Worm (Caenorhabditis elegans) whole organism, L2 larva: ENCODE data around the gene cra-1.
A peak's percentile ranks its signal among the peaks of the same experiment; 100 is the strongest.

Experiments used
- F13H6.1 ChIP-seq: sonication (generic microtip); optimal IDR thresholded peaks from 2 replicates; lab custom pipeline; 2016; ENCODE audit warnings: missing genetic modification characterization, missing compliant biosample characterization
- R02D3.7 ChIP-seq: fragments of 150-350 bp; optimal IDR thresholded peaks from 2 replicates; lab custom pipeline; 2014; ENCODE audit warnings: missing biosample characterization, missing genetic modification characterization
- Y55F3AM.14 ChIP-seq: fragments of 200-800 bp; sonication (Bioruptor generic); optimal IDR thresholded peaks from 2 replicates; lab custom pipeline; 2018; ENCODE audit warnings: mild to moderate bottlenecking, missing genetic modification characterization, missing compliant biosample characterization
- ZK546.5 ChIP-seq: sonication (generic microtip); optimal IDR thresholded peaks from 2 replicates; lab custom pipeline; 2017; ENCODE audit warnings: missing biosample characterization, missing genetic modification characterization
- alr-1 ChIP-seq: fragments of 150-350 bp; optimal IDR thresholded peaks from 2 replicates; lab custom pipeline; 2014; ENCODE audit warnings: missing biosample characterization, missing genetic modification characterization
- aly-2 ChIP-seq: fragments of 150-350 bp; optimal IDR thresholded peaks from 2 replicates; lab custom pipeline; 2014; ENCODE audit warnings: missing biosample characterization, missing genetic modification characterization
- blmp-1 ChIP-seq: sonication (generic microtip); optimal IDR thresholded peaks from 2 replicates; lab custom pipeline; 2017; ENCODE audit warnings: missing genetic modification characterization, mild to moderate bottlenecking, missing compliant biosample characterization, antibody characterized with exemption, moderate library complexity; ENCODE audit not compliant: insufficient read depth
- ceh-82 ChIP-seq: fragments of 150-350 bp; optimal IDR thresholded peaks from 2 replicates; lab custom pipeline; 2014; ENCODE audit warnings: missing biosample characterization, missing genetic modification characterization
- crh-2 ChIP-seq: sonication (generic microtip); optimal IDR thresholded peaks from 2 replicates; lab custom pipeline; 2017; ENCODE audit warnings: missing biosample characterization, missing genetic modification characterization
- dmd-4 ChIP-seq: sonication (generic microtip); optimal IDR thresholded peaks from 2 replicates; lab custom pipeline; 2017; ENCODE audit warnings: missing biosample characterization, missing genetic modification characterization
- elt-1 ChIP-seq: fragments of 150-350 bp; optimal IDR thresholded peaks from 2 replicates; lab custom pipeline; 2014; ENCODE audit warnings: missing biosample characterization, missing genetic modification characterization
- fos-1 ChIP-seq: fragments of 150-350 bp; optimal IDR thresholded peaks from 2 replicates; lab custom pipeline; 2014; ENCODE audit warnings: missing biosample characterization, missing genetic modification characterization
- gmeb-1 ChIP-seq: fragments of 150-350 bp; optimal IDR thresholded peaks from 2 replicates; lab custom pipeline; 2014; ENCODE audit warnings: missing biosample characterization, missing genetic modification characterization
- lin-11 ChIP-seq: fragments of 150-350 bp; sonication (generic microtip); optimal IDR thresholded peaks from 2 replicates; lab custom pipeline; 2014; ENCODE audit warnings: missing biosample characterization, missing genetic modification characterization, inconsistent platforms, mixed read lengths
- lin-39 ChIP-seq: fragments of 150-350 bp; optimal IDR thresholded peaks from 2 replicates; lab custom pipeline; 2014; ENCODE audit warnings: missing biosample characterization, missing genetic modification reagents, missing genetic modification characterization
- lsy-2 ChIP-seq, 2 experiments: fragments of 150-350 bp in 1 of 2; sonication (generic microtip) in 1 of 2; optimal IDR thresholded peaks; 2 replicates each; lab custom pipeline; 2014 to 2017; ENCODE audit warnings: missing biosample characterization in 2 of 2, missing genetic modification characterization in 2 of 2
- mab-5 ChIP-seq: fragments of 150-350 bp; optimal IDR thresholded peaks from 2 replicates; lab custom pipeline; 2014; ENCODE audit warnings: missing biosample characterization, missing genetic modification characterization
- nhr-10 ChIP-seq: sonication (generic microtip); optimal IDR thresholded peaks from 2 replicates; lab custom pipeline; 2017; ENCODE audit warnings: missing biosample characterization, missing genetic modification characterization
- nhr-129 ChIP-seq: fragments of 150-350 bp; optimal IDR thresholded peaks from 2 replicates; lab custom pipeline; 2014; ENCODE audit warnings: missing biosample characterization, missing genetic modification characterization
- nhr-21 ChIP-seq: fragments of 150-350 bp; optimal IDR thresholded peaks from 2 replicates; lab custom pipeline; 2014; ENCODE audit warnings: missing biosample characterization, missing genetic modification characterization
- nhr-23 ChIP-seq: fragments of 150-350 bp; optimal IDR thresholded peaks from 2 replicates; lab custom pipeline; 2014; ENCODE audit warnings: missing biosample characterization, missing genetic modification reagents, missing genetic modification characterization
- nhr-237 ChIP-seq: fragments of 150-350 bp; optimal IDR thresholded peaks from 2 replicates; lab custom pipeline; 2014; ENCODE audit warnings: missing biosample characterization, missing genetic modification characterization
- nhr-6 ChIP-seq: fragments of 150-350 bp; optimal IDR thresholded peaks from 2 replicates; lab custom pipeline; 2014; ENCODE audit warnings: missing biosample characterization, missing genetic modification characterization
- nhr-77 ChIP-seq: fragments of 150-350 bp; optimal IDR thresholded peaks from 2 replicates; lab custom pipeline; 2014; ENCODE audit warnings: missing biosample characterization, missing genetic modification characterization
- sem-4 ChIP-seq: fragments of 150-350 bp; optimal IDR thresholded peaks from 2 replicates; lab custom pipeline; 2014; ENCODE audit warnings: missing biosample characterization, missing genetic modification reagents, missing genetic modification characterization
- skn-1 ChIP-seq: sonication (generic microtip); optimal IDR thresholded peaks from 2 replicates; lab custom pipeline; 2017; ENCODE audit warnings: missing biosample characterization, missing genetic modification characterization
- sma-3 ChIP-seq: sonication (generic microtip); optimal IDR thresholded peaks from 2 replicates; lab custom pipeline; 2016; ENCODE audit warnings: missing genetic modification reagents, missing genetic modification characterization, missing compliant biosample characterization
- sma-9 ChIP-seq, 2 experiments: fragments of 150-350 bp in 1 of 2; sonication (generic microtip) in 1 of 2; optimal IDR thresholded peaks; 2 replicates each; lab custom pipeline; 2014 to 2016; ENCODE audit warnings: missing genetic modification characterization in 2 of 2, mild to moderate bottlenecking in 1 of 2, missing biosample characterization in 1 of 2, missing compliant biosample characterization in 1 of 2, missing genetic modification reagents in 1 of 2, moderate library complexity in 1 of 2
- unc-39 ChIP-seq: fragments of 150-350 bp; optimal IDR thresholded peaks from 2 replicates; lab custom pipeline; 2014; ENCODE audit warnings: missing biosample characterization, missing genetic modification characterization
- unc-55 ChIP-seq: fragments of 150-350 bp; sonication (generic microtip); optimal IDR thresholded peaks from 3 replicates; lab custom pipeline; 2014; ENCODE audit warnings: missing biosample characterization, missing genetic modification reagents, missing genetic modification characterization
- zag-1 ChIP-seq: fragments of 150-350 bp; optimal IDR thresholded peaks from 2 replicates; lab custom pipeline; 2014; ENCODE audit warnings: missing biosample characterization, missing genetic modification characterization
- ztf-1 ChIP-seq: fragments of 200-800 bp; sonication (Bioruptor generic); conservative IDR thresholded peaks from 2 replicates; pipeline ENCODE4 v1.3.6; 2022; ENCODE audit warnings: missing genetic modification characterization, missing compliant biosample characterization
- ztf-11 ChIP-seq: sonication (generic microtip); optimal IDR thresholded peaks from 2 replicates; lab custom pipeline; 2017; ENCODE audit warnings: missing biosample characterization, missing genetic modification characterization
- ztf-4 ChIP-seq: fragments of 150-350 bp; optimal IDR thresholded peaks from 2 replicates; lab custom pipeline; 2014; ENCODE audit warnings: missing biosample characterization, missing genetic modification characterization

Gene cra-1

ce11 chrIII:6885889-6886288 lies 16.6 kb upstream of the cra-1 start:
- TF ChIP-seq sma-3 (GFP tag; lab: Kevin White, UChicago) (no peak), aly-2 (no peak), nhr-237 (tag; lab: Kevin White, UChicago) (no peak), ceh-82 (tag; lab: Kevin White, UChicago) (no peak), nhr-21 (tag; lab: Kevin White, UChicago) (no peak), zag-1 (tag; lab: Kevin White, UChicago) (no peak), blmp-1 (tag; lab: Kevin White, UChicago) (no peak), gmeb-1 (tag; lab: Kevin White, UChicago) (no peak), R02D3.7 (tag; lab: Kevin White, UChicago) (no peak), Y55F3AM.14 (GFP tag; lab: Kevin White, UChicago) (no peak), dmd-4 (tag; lab: Kevin White, UChicago) (no peak), sem-4 (tag; lab: Kevin White, UChicago) (no peak), skn-1 (tag; lab: Kevin White, UChicago) (no peak), lsy-2 (tag; optimal IDR thresholded peaks at IDR 0.05; lab: Kevin White, UChicago) (no peak), unc-39 (tag; lab: Kevin White, UChicago) (no peak), nhr-129 (tag; lab: Kevin White, UChicago) (no peak), F13H6.1 (tag; lab: Kevin White, UChicago) (no peak), nhr-23 (tag; lab: Kevin White, UChicago) (no peak), ZK546.5 (no peak), mab-5 (tag; lab: Kevin White, UChicago) (no peak)

- TF ChIP-seq nhr-6 (tag; lab: Kevin White, UChicago) (no peak), nhr-77 (tag; lab: Kevin White, UChicago) (no peak), crh-2 (tag; lab: Kevin White, UChicago) (no peak), lin-39 (tag; lab: Kevin White, UChicago) (no peak), ztf-1 (GFP tag; lab: Robert Waterston, UW) (no peak), skn-1 (tag; lab: Kevin White, UChicago) (no peak), zag-1 (tag; lab: Kevin White, UChicago) (no peak), nhr-237 (tag; lab: Kevin White, UChicago) (no peak), nhr-21 (tag; lab: Kevin White, UChicago) (no peak), lin-11 (tag; lab: Kevin White, UChicago) (no peak), lsy-2 (tag; optimal IDR thresholded peaks at IDR 0.05; lab: Kevin White, UChicago) (no peak), ztf-11 (tag; lab: Kevin White, UChicago) (no peak), unc-39 (tag; lab: Kevin White, UChicago) (no peak), aly-2 (no peak), unc-55 (GFP tag; lab: Kevin White, UChicago) (no peak), sma-9 (GFP tag; optimal IDR thresholded peaks at IDR 0.05; lab: Kevin White, UChicago) (no peak), sma-9 (tag; optimal IDR thresholded peaks at IDR 0.05; lab: Kevin White, UChicago) (no peak)
Observed at ce11 chrIII:6884203-6884602, 14.9 kb upstream of the cra-1 start, which contains the start of gene med-2. Gene med-2, plus strand, starts transcription at chrIII:6884503.

DNA sequence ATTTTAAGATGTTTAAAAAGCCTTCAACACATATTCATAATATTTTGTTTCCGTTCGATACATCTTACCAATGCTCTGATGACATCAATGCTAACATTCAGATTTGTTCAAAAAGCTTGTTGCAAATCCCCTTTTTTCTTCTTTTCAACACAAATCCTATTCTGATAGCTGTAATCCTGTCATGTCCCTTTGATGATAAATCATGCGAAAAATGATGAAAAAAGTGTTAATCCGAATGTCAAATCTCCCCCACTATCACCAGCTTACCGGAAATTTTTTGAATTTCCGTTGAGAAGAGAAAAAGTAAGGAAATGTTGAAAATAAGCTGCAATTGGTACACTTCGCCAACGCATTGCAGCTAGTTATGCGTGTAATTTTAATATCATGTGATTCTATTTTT lies 12.5 kb upstream of the cra-1 start:
- no peak for TF ChIP-seq alr-1 (tag; lab: Kevin White, UChicago)
- TF ChIP-seq sma-9 (GFP tag; optimal IDR thresholded peaks at IDR 0.05; lab: Kevin White, UChicago), result no peak
- TF ChIP-seq sma-9 (tag; optimal IDR thresholded peaks at IDR 0.05; lab: Kevin White, UChicago), result no peak
- TF ChIP-seq nhr-129 (tag; lab: Kevin White, UChicago), result no peak
- TF ChIP-seq fos-1 (tag; lab: Kevin White, UChicago), result no peak
- no peak for TF ChIP-seq F13H6.1 (tag; lab: Kevin White, UChicago)
- TF ChIP-seq ztf-4, result no peak
- TF ChIP-seq elt-1, result no peak
- TF ChIP-seq gmeb-1 (tag; lab: Kevin White, UChicago), result no peak

ce11 chrIII:6880797-6881196 lies 11.5 kb upstream of the cra-1 start, which contains the start of gene K04C2.7:
Gene K04C2.7, plus strand, starts transcription at chrIII:6881097.
- TF ChIP-seq lsy-2 (tag; optimal IDR thresholded peaks at IDR 0.05; lab: Kevin White, UChicago) (peak in 1 of 2 experiments; percentile 4), nhr-10 (tag; lab: Kevin White, UChicago) (no peak), nhr-21 (tag; lab: Kevin White, UChicago) (peak; percentile 5)
